Worm (Caenorhabditis elegans) whole organism, young adult: ENCODE results near the gene pqbp-1.1.
A peak's percentile ranks its signal among the peaks of the same experiment; 100 is the strongest.

Source experiments
- B0336.3 ChIP-seq: fragments of 200-800 bp; sonication (Bioruptor generic); IDR thresholded peaks from 2 replicates; pipeline ENCODE4 v1.3.6; 2022; ENCODE audit warnings: missing genetic modification characterization, missing compliant biosample characterization
- C06A6.2 ChIP-seq: fragments of 200-800 bp; sonication (Bioruptor generic); conservative IDR thresholded peaks from 2 replicates; pipeline ENCODE4 v1.3.6; 2022; ENCODE audit warnings: missing genetic modification characterization, missing compliant biosample characterization
- D2030.7 ChIP-seq: fragments of 200-800 bp; sonication (Bioruptor generic); IDR thresholded peaks from 2 replicates; pipeline ENCODE4 v1.3.6; 2022; ENCODE audit warnings: missing genetic modification reagents, missing genetic modification characterization, missing compliant biosample characterization
- F23B12.7 ChIP-seq: sonication (generic microtip); optimal IDR thresholded peaks from 2 replicates; lab custom pipeline; 2017; ENCODE audit warnings: missing genetic modification characterization, mild to moderate bottlenecking, missing compliant biosample characterization, antibody characterized with exemption, moderate library complexity; ENCODE audit not compliant: insufficient read depth
- F49E8.2 ChIP-seq: sonication (generic microtip); optimal IDR thresholded peaks from 3 replicates; lab custom pipeline; 2017; ENCODE audit warnings: missing genetic modification characterization, mild to moderate bottlenecking, missing compliant biosample characterization, antibody characterized with exemption, moderate library complexity; ENCODE audit not compliant: insufficient read depth
- F55B11.4 ChIP-seq: sonication (generic microtip); optimal IDR thresholded peaks from 2 replicates; lab custom pipeline; 2016; ENCODE audit warnings: missing compliant biosample characterization, missing genetic modification characterization, borderline replicate concordance; ENCODE audit not compliant: insufficient read depth
- Y56A3A.18 ChIP-seq: fragments of 200-800 bp; sonication (Bioruptor generic); IDR thresholded peaks from 2 replicates; pipeline ENCODE4 v1.3.6; 2022; ENCODE audit warnings: missing genetic modification reagents, missing genetic modification characterization, missing compliant biosample characterization
- Y67H2A.10 ChIP-seq: fragments of 200-800 bp; sonication (Bioruptor generic); conservative IDR thresholded peaks from 2 replicates; pipeline ENCODE4 v1.3.6; 2022; ENCODE audit warnings: missing genetic modification reagents, missing genetic modification characterization, missing compliant biosample characterization
- Y79H2A.3 ChIP-seq: fragments of 200-800 bp; sonication (Bioruptor generic); conservative IDR thresholded peaks from 2 replicates; pipeline ENCODE4 v1.3.6; 2022; ENCODE audit warnings: missing genetic modification reagents, missing genetic modification characterization, missing compliant biosample characterization
- Y95B8A.8 ChIP-seq: fragments of 200-800 bp; sonication (Bioruptor generic); IDR thresholded peaks from 2 replicates; pipeline ENCODE4 v1.3.6; 2022; ENCODE audit warnings: missing genetic modification reagents, missing genetic modification characterization, missing compliant biosample characterization
- athp-1 ChIP-seq: sonication (generic microtip); optimal IDR thresholded peaks from 2 replicates; lab custom pipeline; 2017; ENCODE audit warnings: mild to moderate bottlenecking, missing genetic modification characterization, missing compliant biosample characterization
- attf-5 ChIP-seq: fragments of 200-800 bp; sonication (Bioruptor generic); optimal IDR thresholded peaks from 2 replicates; lab custom pipeline; 2018; ENCODE audit warnings: mild to moderate bottlenecking, missing genetic modification characterization, missing compliant biosample characterization
- ceh-100 ChIP-seq: fragments of 200-800 bp; sonication (Bioruptor generic); IDR thresholded peaks from 2 replicates; pipeline ENCODE4 v1.3.6; 2022; ENCODE audit warnings: missing genetic modification reagents, missing genetic modification characterization, missing compliant biosample characterization
- ceh-27 ChIP-seq: fragments of 200-800 bp; sonication (Bioruptor generic); optimal IDR thresholded peaks from 2 replicates; lab custom pipeline; 2018; ENCODE audit warnings: mild to moderate bottlenecking, missing genetic modification characterization, moderate library complexity, missing compliant biosample characterization
- ceh-91 ChIP-seq: fragments of 200-800 bp; sonication (Bioruptor generic); IDR thresholded peaks from 2 replicates; pipeline ENCODE4 v1.3.6; 2022; ENCODE audit warnings: missing genetic modification reagents, missing genetic modification characterization, missing compliant biosample characterization
- dpl-1 ChIP-seq: fragments of 150-350 bp; optimal IDR thresholded peaks from 2 replicates; lab custom pipeline; 2014; ENCODE audit warnings: missing biosample characterization, missing genetic modification reagents, missing genetic modification characterization
- efl-1 ChIP-seq: fragments of 150-350 bp; optimal IDR thresholded peaks from 2 replicates; lab custom pipeline; 2014; ENCODE audit warnings: missing biosample characterization, missing genetic modification reagents, missing genetic modification characterization
- ekl-4 ChIP-seq: fragments of 200-800 bp; sonication (Bioruptor generic); IDR thresholded peaks from 2 replicates; pipeline ENCODE4 v1.3.6; 2022; ENCODE audit warnings: missing genetic modification reagents, missing genetic modification characterization, missing compliant biosample characterization
- hlh-26 ChIP-seq: fragments of 200-800 bp; sonication (Bioruptor generic); conservative IDR thresholded peaks from 2 replicates; pipeline ENCODE4 v1.3.6; 2022; ENCODE audit warnings: missing genetic modification reagents, missing genetic modification characterization, missing compliant biosample characterization
- hmg-1.2 ChIP-seq: fragments of 200-800 bp; sonication (Bioruptor generic); IDR thresholded peaks from 2 replicates; pipeline ENCODE4 v1.3.6; 2022; ENCODE audit warnings: missing genetic modification reagents, missing genetic modification characterization, missing compliant biosample characterization
- hsf-1 ChIP-seq: fragments of 200-800 bp; sonication (Bioruptor generic); IDR thresholded peaks from 2 replicates; pipeline ENCODE4 v1.3.6; 2022; ENCODE audit warnings: missing genetic modification reagents, missing genetic modification characterization, missing compliant biosample characterization
- lin-35 ChIP-seq, 3 experiments: fragments of 150-350 bp in 2 of 3; sonication (generic microtip) in 1 of 3; optimal IDR thresholded peaks; 2 replicates each; lab custom pipeline; 2014 to 2018; ENCODE audit warnings: missing biosample characterization in 3 of 3, missing genetic modification characterization in 3 of 3, missing genetic modification reagents in 3 of 3
- lin-40 ChIP-seq: sonication (generic microtip); optimal IDR thresholded peaks from 2 replicates; lab custom pipeline; 2016; ENCODE audit warnings: missing genetic modification characterization, mild to moderate bottlenecking, missing compliant biosample characterization, missing genotype, missing genetic modification reagents
- lin-54 ChIP-seq: fragments of 200-800 bp; sonication (Bioruptor generic); optimal IDR thresholded peaks from 2 replicates; lab custom pipeline; 2018; ENCODE audit warnings: mild to moderate bottlenecking, missing genetic modification characterization, missing compliant biosample characterization
- lsy-27 ChIP-seq: sonication (generic microtip); optimal IDR thresholded peaks from 2 replicates; lab custom pipeline; 2017; ENCODE audit warnings: missing genetic modification characterization, mild to moderate bottlenecking, missing compliant biosample characterization, antibody characterized with exemption, missing genotype, borderline replicate concordance; ENCODE audit not compliant: insufficient read depth
- madf-3 ChIP-seq: fragments of 200-800 bp; sonication (Bioruptor generic); IDR thresholded peaks from 2 replicates; pipeline ENCODE4 v1.3.6; 2022; ENCODE audit warnings: missing genetic modification reagents, missing genetic modification characterization, missing compliant biosample characterization
- mcd-1 ChIP-seq: fragments of 200-800 bp; sonication (Bioruptor generic); IDR thresholded peaks from 2 replicates; pipeline ENCODE4 v1.3.6; 2022; ENCODE audit warnings: missing genetic modification reagents, missing genetic modification characterization, missing compliant biosample characterization
- nfyb-1 ChIP-seq: fragments of 200-800 bp; sonication (Bioruptor generic); IDR thresholded peaks from 2 replicates; pipeline ENCODE4 v1.3.6; 2022; ENCODE audit warnings: missing genetic modification reagents, missing genetic modification characterization, missing compliant biosample characterization
- nhr-179 ChIP-seq: sonication (generic microtip); optimal IDR thresholded peaks from 2 replicates; lab custom pipeline; 2016; ENCODE audit warnings: mild to moderate bottlenecking, missing genetic modification characterization, missing compliant biosample characterization
- nhr-27 ChIP-seq: fragments of 200-800 bp; sonication (Bioruptor generic); optimal IDR thresholded peaks from 2 replicates; lab custom pipeline; 2018; ENCODE audit warnings: mild to moderate bottlenecking, missing genetic modification characterization, moderate library complexity, missing compliant biosample characterization
- nhr-90 ChIP-seq: sonication (generic microtip); optimal IDR thresholded peaks from 2 replicates; lab custom pipeline; 2016; ENCODE audit warnings: missing genotype, mild to moderate bottlenecking, missing genetic modification characterization, missing compliant biosample characterization
- rcor-1 ChIP-seq: fragments of 200-800 bp; sonication (Bioruptor generic); IDR thresholded peaks from 2 replicates; pipeline ENCODE4 v1.3.6; 2022; ENCODE audit warnings: missing genetic modification reagents, missing genetic modification characterization, missing compliant biosample characterization
- rpc-1 ChIP-seq, 2 experiments: fragments of 150-350 bp in 1 of 2; sonication (generic microtip) in 1 of 2; optimal IDR thresholded peaks; 2 replicates each; lab custom pipeline; 2014 to 2018; ENCODE audit warnings: missing biosample characterization in 1 of 2, missing genetic modification characterization in 1 of 2, missing genetic modification reagents in 1 of 2, missing genotype in 1 of 2
- snpc-4 ChIP-seq, 5 experiments: fragments of 150-350 bp in 1 of 5; sonication (generic microtip) in 4 of 5; optimal IDR thresholded peaks; 2 replicates each; lab custom pipeline; 2014 to 2018; ENCODE audit warnings: missing genetic modification characterization in 5 of 5, missing biosample characterization in 3 of 5, antibody characterized with exemption in 2 of 5, mild to moderate bottlenecking in 2 of 5, missing compliant biosample characterization in 2 of 5, missing genotype in 2 of 5, moderate library complexity in 2 of 5, missing genetic modification reagents in 1 of 5
- tbp1 ChIP-seq: fragments of 200-800 bp; sonication (Bioruptor generic); optimal IDR thresholded peaks from 2 replicates; lab custom pipeline; 2018; ENCODE audit warnings: mild to moderate bottlenecking, missing genetic modification characterization, missing compliant biosample characterization
- unc-62 ChIP-seq: fragments of 150-350 bp; optimal IDR thresholded peaks from 2 replicates; lab custom pipeline; 2014; ENCODE audit warnings: missing biosample characterization, missing genetic modification reagents, missing genetic modification characterization
- xnd-1 ChIP-seq: sonication (generic microtip); optimal IDR thresholded peaks from 2 replicates; lab custom pipeline; 2016; ENCODE audit warnings: missing genotype, missing genetic modification reagents, missing genetic modification characterization, missing compliant biosample characterization
- ztf-18 ChIP-seq: sonication (generic microtip); optimal IDR thresholded peaks from 2 replicates; lab custom pipeline; 2016; ENCODE audit warnings: missing genotype, mild to moderate bottlenecking, missing genetic modification characterization, missing compliant biosample characterization

pqbp-1.1 gene

DNA sequence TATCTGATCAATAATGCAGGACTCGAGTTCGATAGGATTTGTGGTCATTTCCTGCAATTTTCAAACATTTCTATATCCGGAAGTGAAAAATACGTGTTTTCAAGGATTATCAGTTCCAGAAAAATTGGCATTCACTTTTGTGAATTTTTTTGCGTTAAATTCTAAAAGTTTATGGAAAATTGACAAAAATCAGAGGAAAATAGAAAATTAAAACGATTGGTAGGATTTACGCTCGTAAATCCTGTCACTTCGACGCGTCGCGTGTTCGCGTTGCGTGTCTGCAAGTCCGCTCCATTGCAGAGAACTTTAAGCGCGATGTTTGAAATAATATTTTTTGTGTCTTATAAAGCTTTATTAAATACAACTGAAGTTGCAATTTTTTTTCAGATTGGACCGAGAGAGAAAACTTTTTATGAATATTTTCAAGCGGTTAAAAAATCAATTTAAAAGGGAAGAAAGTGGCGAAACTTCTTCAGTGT lies 6.1 kb downstream of the pqbp-1.1 start, which contains the start of gene rcat-1:
rcat-1 (minus strand) TSS at position 51 of the 479 bp plus-strand sequence.
- TF ChIP-seq tbp1: peak; percentile 3
- peak; percentile 16; the same call in 1 of the 2 replicates for TF ChIP-seq ceh-100
- TF ChIP-seq D2030.7: peak; percentile 77
- TF ChIP-seq dpl-1: peak; percentile 71
- TF ChIP-seq unc-62 (GFP tag; lab: Kevin White, UChicago): peak; percentile 47
- no peak for TF ChIP-seq Y79H2A.3 (GFP tag; lab: Robert Waterston, UW)
- TF ChIP-seq ztf-18 (tag; lab: Kevin White, UChicago): no peak
- TF ChIP-seq hmg-1.2: peak; percentile 13; the same call in 1 of the 2 replicates
- peak; percentile 48 for TF ChIP-seq F23B12.7 (tag; lab: Kevin White, UChicago)
- 0 out of 2 replicates have a peak, but pooled peaks have one; percentile 44 for TF ChIP-seq ceh-91 (GFP tag; lab: Robert Waterston, UW)
- TF ChIP-seq nfyb-1: peak; percentile 47; the same call in 1 of the 2 replicates
- peak; percentile 99 for TF ChIP-seq madf-3 (GFP tag; lab: Robert Waterston, UW)
- peak; percentile 5 for TF ChIP-seq F49E8.2 (tag; lab: Kevin White, UChicago)
- peak in 1 of 3 experiments; percentile 82 for TF ChIP-seq lin-35 (GFP tag; optimal IDR thresholded peaks at IDR 0.05; lab: Kevin White, UChicago)
- TF ChIP-seq C06A6.2 (GFP tag; lab: Robert Waterston, UW): no peak
- peak; percentile 90 for TF ChIP-seq mcd-1
- TF ChIP-seq rcor-1 (GFP tag; lab: Robert Waterston, UW): peak; percentile 17; the same call in 1 of the 2 replicates
- no peak for TF ChIP-seq Y56A3A.18 (GFP tag; lab: Robert Waterston, UW)
- TF ChIP-seq Y95B8A.8 (GFP tag; lab: Robert Waterston, UW): no peak
- peak; percentile 23 for TF ChIP-seq athp-1
- TF ChIP-seq ekl-4 (GFP tag; lab: Robert Waterston, UW): peak; percentile 68
- TF ChIP-seq lin-40: peak; percentile 28
- TF ChIP-seq B0336.3 (GFP tag; lab: Robert Waterston, UW): no peak
- TF ChIP-seq ceh-27 (GFP tag; lab: Kevin White, UChicago): peak; percentile 30
- no peak for TF ChIP-seq nhr-90
- TF ChIP-seq snpc-4 (GFP tag; optimal IDR thresholded peaks at IDR 0.05; lab: Kevin White, UChicago): no peak
- peak in 1 of 4 experiments; percentile 45 for TF ChIP-seq snpc-4 (tag; optimal IDR thresholded peaks at IDR 0.05; lab: Kevin White, UChicago)
- no peak for TF ChIP-seq rpc-1 (optimal IDR thresholded peaks at IDR 0.05; lab: Kevin White, UChicago)
- TF ChIP-seq rpc-1 (tag; optimal IDR thresholded peaks at IDR 0.05; lab: Kevin White, UChicago): no peak
- peak; percentile 89 for TF ChIP-seq lin-54 (GFP tag; lab: Kevin White, UChicago)
- peak; percentile 77 for TF ChIP-seq attf-5 (GFP tag; lab: Kevin White, UChicago)
- no peak for TF ChIP-seq lsy-27 (tag; lab: Kevin White, UChicago)
- TF ChIP-seq efl-1 (GFP tag; lab: Kevin White, UChicago): peak; percentile 75

DNA sequence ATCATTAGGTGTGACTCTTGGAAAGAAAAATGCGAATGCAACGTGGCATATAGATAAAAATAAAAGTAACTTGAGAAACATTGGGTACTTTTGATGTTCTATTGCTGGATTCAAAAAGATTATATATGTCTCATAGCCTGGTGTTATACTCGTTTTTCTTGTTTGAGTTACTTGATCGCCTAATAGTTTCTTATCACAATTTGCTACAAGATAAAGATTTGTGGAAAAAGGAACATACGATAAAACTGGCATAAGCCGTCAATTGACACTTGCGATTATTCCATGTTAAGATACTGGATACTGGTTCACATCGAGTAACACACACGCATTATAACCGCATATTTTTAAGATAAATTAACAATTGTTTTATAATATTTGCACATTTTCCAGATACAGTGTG lies 9.0 kb downstream of the pqbp-1.1 start, which contains the start of gene grl-19:
grl-19 (minus strand) TSS at position 101 of the 400 bp plus-strand sequence.
- TF ChIP-seq F55B11.4 (tag; lab: Kevin White, UChicago) (no peak), xnd-1 (tag; lab: Kevin White, UChicago) (no peak), ztf-18 (tag; lab: Kevin White, UChicago) (no peak), hsf-1 (GFP tag; lab: Robert Waterston, UW) (no peak), Y67H2A.10 (GFP tag; lab: Robert Waterston, UW) (no peak), hlh-26 (GFP tag; lab: Robert Waterston, UW) (no peak), nhr-27 (tag; lab: Kevin White, UChicago) (no peak), Y56A3A.18 (GFP tag; lab: Robert Waterston, UW) (no peak), D2030.7 (no peak), nhr-179 (tag; lab: Kevin White, UChicago) (no peak), Y95B8A.8 (GFP tag; lab: Robert Waterston, UW) (no peak)
- TF ChIP-seq, all 124 proteins: peak for 0
